Fruit fly (Drosophila melanogaster): ENCODE data around the gene CG5646.
A peak's percentile ranks its signal among the peaks of the same experiment; 100 is the strongest.

CG5646 gene

DNA sequence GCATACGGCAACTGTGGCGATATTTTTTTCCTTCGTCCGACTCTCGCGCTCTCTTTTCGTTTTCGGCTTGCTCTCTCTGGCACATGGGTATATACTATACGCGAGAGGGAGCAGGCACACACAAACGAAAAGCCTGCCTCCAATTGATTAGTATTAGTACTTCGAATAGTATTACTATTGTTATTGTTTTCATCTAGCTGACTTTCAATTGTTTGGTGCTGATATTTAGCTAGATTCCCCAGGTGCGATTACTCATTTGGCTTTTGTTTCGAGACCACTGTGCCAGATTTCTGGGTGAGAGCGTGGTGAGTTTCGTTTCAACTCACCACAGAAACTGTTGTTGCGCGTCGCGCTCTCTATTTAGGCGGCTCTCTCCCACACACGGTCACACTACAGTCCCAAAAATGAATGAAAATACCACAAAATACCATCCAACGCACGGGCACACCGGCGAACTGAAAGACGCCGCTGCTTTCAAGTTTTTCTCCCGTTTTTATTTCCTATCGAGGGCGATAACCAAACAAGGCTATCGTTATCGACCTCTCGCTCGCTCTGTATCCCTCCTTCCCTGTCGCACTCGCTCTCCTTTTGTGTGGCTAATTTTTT is 20.2 kb upstream of the CG5646 start (continued):
- TF ChIP-seq Spps (tag; optimal IDR thresholded peaks at IDR 0.05) (peak; percentile 25), CG12299 (tag; optimal IDR thresholded peaks at IDR 0.05) (peak; percentile 59), CG4617 (GFP tag; optimal IDR thresholded peaks at IDR 0.05; ENCODE audit: borderline replicate concordance) (no peak), Aef1 (GFP tag; IDR thresholded peaks at IDR 0.05) (no peak), CG17385 (GFP tag; optimal IDR thresholded peaks at IDR 0.05) (peak; percentile 67), CG6683 (GFP tag; optimal IDR thresholded peaks at IDR 0.05) (peak; percentile 59), CG8478 (optimal IDR thresholded peaks at IDR 0.05) (peak; percentile 8), CG14014 (GFP tag; IDR thresholded peaks at IDR 0.05) (no peak), schlank (tag; optimal IDR thresholded peaks at IDR 0.05) (peak; percentile 39), CG14667 (GFP tag; IDR thresholded peaks at IDR 0.05) (no peak)

DNA sequence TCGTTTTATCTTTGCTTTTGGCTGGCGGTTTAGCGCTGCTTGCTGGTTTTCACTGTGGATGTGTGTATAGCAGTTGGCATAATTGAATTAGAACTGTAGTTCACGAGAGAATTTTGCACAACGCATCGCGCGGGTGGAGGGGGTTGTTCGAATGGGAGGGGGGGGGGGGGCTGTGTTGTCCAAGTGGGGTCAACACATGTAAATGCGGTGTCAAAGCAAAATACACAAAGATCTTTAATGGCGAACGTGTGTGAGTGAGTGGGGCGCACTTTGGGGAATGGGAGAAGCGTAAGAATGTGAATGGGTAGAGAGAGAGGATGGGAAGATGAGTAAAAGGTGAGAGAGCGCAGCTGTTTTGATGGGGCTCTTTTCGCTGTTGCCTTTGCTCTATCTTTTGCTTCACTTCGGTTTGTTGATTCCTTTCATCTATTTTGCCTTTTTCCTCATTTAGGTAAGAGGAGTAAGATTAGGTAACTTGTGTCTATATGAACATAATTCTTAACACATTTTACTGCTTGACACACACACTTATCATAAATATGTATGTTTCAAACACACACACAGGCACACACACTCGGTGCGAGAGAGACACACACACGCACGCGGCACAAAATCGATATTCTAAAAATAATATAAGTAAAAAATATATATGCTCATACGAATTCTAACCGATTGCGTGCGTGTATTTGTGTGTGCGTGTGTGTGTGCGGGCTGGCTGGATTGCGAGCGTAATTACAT is 19.3 kb upstream of the CG5646 start:
- no peak for TF ChIP-seq CG8290 (GFP tag; optimal IDR thresholded peaks at IDR 0.05)
- peak in 1 of 2 experiments; percentile 18 for TF ChIP-seq CG8290 (tag; optimal IDR thresholded peaks at IDR 0.05)
- TF ChIP-seq nau (GFP tag; optimal IDR thresholded peaks at IDR 0.05) = peak; percentile 9
- TF ChIP-seq Awh (GFP tag; IDR thresholded peaks at IDR 0.05) = no peak
- no peak for TF ChIP-seq luna (GFP tag; optimal IDR thresholded peaks at IDR 0.05)
- TF ChIP-seq lab (GFP tag; optimal IDR thresholded peaks at IDR 0.05) = peak; percentile 5
- TF ChIP-seq Atf6 (GFP tag; IDR thresholded peaks at IDR 0.05) = no peak
- TF ChIP-seq CG43689 (GFP tag; IDR thresholded peaks at IDR 0.05) = no peak
- no peak for TF ChIP-seq dmrt11E (tag; optimal IDR thresholded peaks at IDR 0.05)
- TF ChIP-seq mirr (GFP tag; optimal IDR thresholded peaks at IDR 0.05) = peak; percentile 74
- TF ChIP-seq CG1233 (GFP tag; optimal IDR thresholded peaks at IDR 0.05) = peak; percentile 7
- TF ChIP-seq sug (tag; optimal IDR thresholded peaks at IDR 0.05) = peak; percentile 62
- peak in 1 of 2 experiments; percentile 81 for TF ChIP-seq Hr78 (GFP tag; optimal IDR thresholded peaks at IDR 0.05)
- TF ChIP-seq B-H2 (GFP tag; optimal IDR thresholded peaks at IDR 0.05) = no peak
- TF ChIP-seq HHEX (GFP tag; optimal IDR thresholded peaks at IDR 0.05) = no peak
- TF ChIP-seq CG4282 (GFP tag; optimal IDR thresholded peaks at IDR 0.05) = no peak
- TF ChIP-seq rib (GFP tag; IDR thresholded peaks at IDR 0.05) = peak; percentile 70; the same call in 1 of the 2 replicates
- no peak for TF ChIP-seq hb (GFP tag; IDR thresholded peaks at IDR 0.05; ENCODE audit: partially characterized antibody)
- peak; percentile 65 for TF ChIP-seq sd (tag; optimal IDR thresholded peaks at IDR 0.05)
- TF ChIP-seq chif (GFP tag; optimal IDR thresholded peaks at IDR 0.05) = no peak
- TF ChIP-seq CG6791 (GFP tag; IDR thresholded peaks at IDR 0.05; ENCODE audit: partially characterized antibody) = 0 out of 3 replicates have a peak, but pooled peaks have one; percentile 26
- TF ChIP-seq CG17361 (GFP tag; IDR thresholded peaks at IDR 0.05) = no peak
- no peak for TF ChIP-seq CG7963 (GFP tag; IDR thresholded peaks at IDR 0.05; ENCODE audit: partially characterized antibody)
- peak; percentile 68 for TF ChIP-seq grau (tag; optimal IDR thresholded peaks at IDR 0.05)
- no peak for TF ChIP-seq CG9932 (GFP tag; IDR thresholded peaks at IDR 0.05)
- TF ChIP-seq CG10543 (GFP tag; optimal IDR thresholded peaks at IDR 0.05) = peak; percentile 41
- TF ChIP-seq sob (GFP tag; IDR thresholded peaks at IDR 0.05) = 0 out of 2 replicates have a peak, but pooled peaks have one; percentile 10
- TF ChIP-seq yki (optimal IDR thresholded peaks at IDR 0.05) = peak; percentile 42
- no peak for TF ChIP-seq CoRest (tag; optimal IDR thresholded peaks at IDR 0.05)
- peak; percentile 47 for TF ChIP-seq abd-A (tag; optimal IDR thresholded peaks at IDR 0.05)
- peak; percentile 90 for TF ChIP-seq onecut (GFP tag; IDR thresholded peaks at IDR 0.05)
- peak; percentile 80 to 88 for TF ChIP-seq Trl (optimal IDR thresholded peaks at IDR 0.05)
- TF ChIP-seq Trl (GFP tag; optimal IDR thresholded peaks at IDR 0.05) = no peak
- no peak for TF ChIP-seq dm (GFP tag; optimal IDR thresholded peaks at IDR 0.05)
- no peak for TF ChIP-seq cas (GFP tag; IDR thresholded peaks at IDR 0.05)
- TF ChIP-seq Lpt (GFP tag; optimal IDR thresholded peaks at IDR 0.05) = no peak
- TF ChIP-seq cg (GFP tag; optimal IDR thresholded peaks at IDR 0.05) = peak; percentile 84
- no peak for TF ChIP-seq CG11723 (GFP tag; optimal IDR thresholded peaks at IDR 0.05)
- no peak for TF ChIP-seq cad (GFP tag; optimal IDR thresholded peaks at IDR 0.05)

Measured in whole organism, embryonic.